Worm (Caenorhabditis elegans): Measurements from ENCODE around the gene T19H5.4.

The T19H5.4 gene

DNA sequence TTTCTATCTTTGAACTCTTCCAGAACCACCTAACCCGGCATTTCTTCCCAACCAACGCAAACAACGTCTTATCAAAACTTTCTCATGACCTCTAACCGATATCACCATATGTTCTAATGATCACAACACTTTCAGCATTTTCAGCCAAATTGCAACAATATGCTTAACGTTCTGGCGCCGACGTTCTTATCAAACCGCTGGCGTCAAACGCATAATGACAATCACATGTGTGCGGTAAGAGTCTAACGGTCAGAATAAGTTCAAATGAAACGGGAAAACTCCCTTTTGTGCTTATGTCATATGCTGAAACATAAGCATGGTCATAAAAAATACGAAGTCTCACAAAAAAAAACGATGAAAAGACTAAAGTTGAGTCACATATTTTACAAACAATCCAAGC, 13.7 kb upstream of the T19H5.4 start:
- TF ChIP-seq nhr-237 (tag; optimal IDR thresholded peaks at IDR 0.05) = no peak
- TF ChIP-seq elt-1 (tag; optimal IDR thresholded peaks at IDR 0.05; ENCODE audit: borderline replicate concordance, insufficient read depth) = no peak
- TF ChIP-seq mls-2 (tag; optimal IDR thresholded peaks at IDR 0.05) = no peak
- TF ChIP-seq zip-8 (tag; optimal IDR thresholded peaks at IDR 0.05) = no peak
- TF ChIP-seq lin-13 (tag; optimal IDR thresholded peaks at IDR 0.05) = no peak
- no peak for TF ChIP-seq ham-2 (GFP tag; optimal IDR thresholded peaks at IDR 0.05)
- TF ChIP-seq unc-39 (tag; optimal IDR thresholded peaks at IDR 0.05) = no peak
- TF ChIP-seq ceh-39 (tag; optimal IDR thresholded peaks at IDR 0.05) = no peak
- TF ChIP-seq pha-4 (tag; optimal IDR thresholded peaks at IDR 0.05) = no peak
- TF ChIP-seq mep-1 (tag; optimal IDR thresholded peaks at IDR 0.05) = no peak

DNA sequence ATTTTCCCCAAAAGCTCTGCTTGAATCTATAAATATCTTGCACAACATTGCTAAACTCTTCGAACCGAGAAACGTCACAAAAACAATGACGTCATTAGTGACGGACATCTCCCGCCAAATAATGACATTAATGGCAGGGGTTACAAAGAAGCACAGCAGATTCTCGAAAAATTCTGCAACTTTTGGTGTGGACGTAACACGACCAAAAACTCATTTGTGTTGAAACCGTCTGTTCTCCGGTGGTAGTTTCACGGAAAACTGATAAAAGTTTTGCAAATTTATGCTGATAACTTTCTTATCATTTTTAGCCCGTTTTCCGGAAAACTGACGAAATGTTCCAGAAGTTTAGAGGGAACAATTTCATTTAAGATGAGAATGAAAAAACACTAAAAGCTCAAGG, 11.4 kb upstream of the T19H5.4 start:
- TF ChIP-seq ces-1 (GFP tag; optimal IDR thresholded peaks at IDR 0.05) = peak; percentile 24
- TF ChIP-seq zip-8 (tag; optimal IDR thresholded peaks at IDR 0.05) = no peak

DNA sequence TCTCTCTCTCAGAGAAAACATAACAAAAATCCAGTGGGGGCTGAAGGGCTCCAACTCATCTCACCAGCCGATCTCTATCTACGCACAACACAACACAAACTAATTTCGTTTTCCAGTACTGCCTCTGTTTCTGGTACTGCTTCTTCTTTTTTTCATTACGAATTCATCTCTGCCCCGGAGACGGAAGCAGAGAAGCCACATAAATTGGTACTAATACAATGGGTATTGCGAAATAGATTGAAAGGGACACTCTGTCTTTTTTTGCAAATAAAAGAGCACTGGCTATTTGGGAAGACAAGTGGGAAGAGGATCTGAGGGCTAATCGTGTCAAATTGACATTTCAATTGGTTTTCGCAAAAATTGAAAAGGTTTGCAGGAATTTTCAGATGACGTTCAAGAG, 10.1 kb upstream of the T19H5.4 start:
- no peak for TF ChIP-seq mep-1 (tag; optimal IDR thresholded peaks at IDR 0.05)
- TF ChIP-seq ces-1 (GFP tag; optimal IDR thresholded peaks at IDR 0.05) = peak; percentile 89

DNA sequence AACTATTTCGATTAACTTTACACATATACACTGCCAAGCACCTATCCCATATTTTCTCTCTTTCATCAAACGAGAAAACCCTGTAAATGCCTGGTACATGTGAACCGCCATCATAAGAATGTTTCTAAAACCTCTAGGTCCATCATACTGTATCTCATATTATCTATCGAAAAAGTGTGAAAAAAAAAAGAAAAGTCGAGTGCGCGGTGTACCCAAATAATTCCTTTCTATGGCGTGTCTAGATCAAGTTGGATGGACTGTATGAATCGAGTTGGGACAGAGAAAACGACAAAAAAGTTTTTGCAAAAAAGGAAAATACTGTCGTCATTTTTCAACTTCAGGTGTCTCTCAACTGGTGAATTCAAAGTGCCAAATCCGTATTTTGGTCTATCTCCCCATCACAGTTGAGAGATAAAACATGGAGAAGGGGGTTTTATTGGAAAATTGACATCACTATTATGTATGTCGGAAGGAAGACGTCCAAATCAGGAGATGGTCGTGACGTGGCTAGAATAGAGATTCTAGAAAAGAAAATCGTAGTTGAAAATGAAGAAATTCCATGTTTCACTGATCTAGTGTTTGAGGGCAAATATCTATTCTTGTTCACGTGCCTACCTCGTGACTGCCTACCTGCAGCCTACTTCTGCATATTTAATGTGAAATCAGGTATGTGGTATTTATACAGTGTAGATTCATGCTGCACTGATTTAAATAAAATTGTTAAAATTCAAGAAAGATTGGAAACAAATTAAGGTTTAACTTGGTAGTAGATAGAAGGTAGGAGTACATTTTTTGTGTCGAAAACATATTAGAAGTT, 6.3 kb upstream of the T19H5.4 start:
- TF ChIP-seq flh-1 (GFP tag; optimal IDR thresholded peaks at IDR 0.05) (no peak), mls-2 (tag; optimal IDR thresholded peaks at IDR 0.05) (no peak), ceh-83 (GFP tag; optimal IDR thresholded peaks at IDR 0.05) (no peak), elt-3 (tag; optimal IDR thresholded peaks at IDR 0.05) (no peak), pha-4 (tag; optimal IDR thresholded peaks at IDR 0.05) (no peak), bed-3 (GFP tag; optimal IDR thresholded peaks at IDR 0.05) (no peak), lin-32 (GFP tag; optimal IDR thresholded peaks at IDR 0.05) (no peak), blmp-1 (tag; optimal IDR thresholded peaks at IDR 0.05) (no peak), unc-62 (GFP tag; optimal IDR thresholded peaks at IDR 0.05) (no peak), nhr-28 (tag; optimal IDR thresholded peaks at IDR 0.05) (no peak), nhr-12 (tag; optimal IDR thresholded peaks at IDR 0.05) (no peak), drap-1 (GFP tag; optimal IDR thresholded peaks at IDR 0.05) (no peak), zip-8 (tag; optimal IDR thresholded peaks at IDR 0.05) (no peak), ces-1 (GFP tag; optimal IDR thresholded peaks at IDR 0.05) (no peak), mab-5 (tag; optimal IDR thresholded peaks at IDR 0.05) (no peak), ham-2 (GFP tag; optimal IDR thresholded peaks at IDR 0.05) (no peak), elt-1 (tag; optimal IDR thresholded peaks at IDR 0.05; ENCODE audit: borderline replicate concordance, insufficient read depth) (no peak)

- TF ChIP-seq ceh-83 (GFP tag; optimal IDR thresholded peaks at IDR 0.05) (no peak), ceh-43 (GFP tag; optimal IDR thresholded peaks at IDR 0.05) (peak; percentile 24), unc-120 (tag; optimal IDR thresholded peaks at IDR 0.05; ENCODE audit: poor library complexity, severe bottlenecking) (peak; percentile 29), flh-1 (GFP tag; optimal IDR thresholded peaks at IDR 0.05) (no peak), snpc-4 (tag; optimal IDR thresholded peaks at IDR 0.05) (no peak), elt-3 (tag; optimal IDR thresholded peaks at IDR 0.05) (no peak), cnd-1 (tag; optimal IDR thresholded peaks at IDR 0.05) (peak; percentile 67), lsy-2 (tag; optimal IDR thresholded peaks at IDR 0.05) (peak; percentile 9), M03D4.4 (tag; optimal IDR thresholded peaks at IDR 0.05) (no peak), mep-1 (tag; optimal IDR thresholded peaks at IDR 0.05) (peak; percentile 6), nhr-12 (tag; optimal IDR thresholded peaks at IDR 0.05) (no peak), unc-62 (GFP tag; optimal IDR thresholded peaks at IDR 0.05) (peak; percentile 53), mls-2 (tag; optimal IDR thresholded peaks at IDR 0.05) (peak; percentile 64), blmp-1 (tag; optimal IDR thresholded peaks at IDR 0.05) (no peak), elt-1 (tag; optimal IDR thresholded peaks at IDR 0.05; ENCODE audit: borderline replicate concordance, insufficient read depth) (no peak), ceh-39 (tag; optimal IDR thresholded peaks at IDR 0.05) (peak; percentile 51), hlh-1 (tag; optimal IDR thresholded peaks at IDR 0.05) (peak; percentile 35)
These were observed 3.9 kb upstream of the T19H5.4 start for ce11 chrII:9491045-9491444.

Data from whole organism, mixed stage, embryonic.